Fruit fly (Drosophila melanogaster) whole organism: ENCODE data around the gene CG7497.

Source experiments
- Dll ChIP-seq: fragments of >200 bp; optimal IDR thresholded peaks from 2 replicates; lab custom pipeline; 2017
- EcR ChIP-seq, 2 experiments: fragments of >200 bp; optimal IDR thresholded peaks; 2 replicates each; lab custom pipeline; 2017; ENCODE audit warnings: missing biosample characterization in 2 of 2, missing genetic modification characterization in 2 of 2, missing genetic modification reagents in 2 of 2
- pan ChIP-seq: fragments of >200 bp; optimal IDR thresholded peaks from 2 replicates; lab custom pipeline; 2017

DNA sequence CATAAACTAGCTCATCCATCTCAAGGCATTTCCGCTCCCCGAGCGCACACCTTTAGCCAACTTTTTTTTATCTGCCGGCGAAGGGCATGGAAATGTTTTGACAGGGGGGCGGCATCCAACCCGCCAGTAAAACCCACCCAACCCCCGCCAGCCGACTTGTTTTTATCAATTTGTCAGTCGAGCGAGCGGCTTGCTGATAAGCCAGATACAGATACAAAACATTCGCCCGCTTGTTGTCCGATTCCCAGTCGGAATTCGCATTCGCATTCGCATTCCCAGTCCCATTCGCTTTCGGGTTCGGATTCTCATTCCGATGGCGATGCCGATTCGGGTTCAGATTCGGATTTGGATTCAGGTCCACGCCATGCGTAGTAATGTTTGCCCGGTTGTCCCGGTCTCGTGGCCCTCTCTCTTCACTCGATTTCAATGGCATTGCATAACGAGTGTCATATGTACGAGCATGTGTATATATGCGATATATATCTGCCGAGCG, 31.9 kb downstream of the CG7497 start:
- no peak for TF ChIP-seq Dll
- no peak for TF ChIP-seq EcR (GFP tag; optimal IDR thresholded peaks at IDR 0.05; lab: Kevin White, UChicago)
- no peak for TF ChIP-seq pan (lab: Kevin White, UChicago)
